Worm (Caenorhabditis elegans): Measurements from ENCODE around the gene pgp-6.

Gene pgp-6

DNA sequence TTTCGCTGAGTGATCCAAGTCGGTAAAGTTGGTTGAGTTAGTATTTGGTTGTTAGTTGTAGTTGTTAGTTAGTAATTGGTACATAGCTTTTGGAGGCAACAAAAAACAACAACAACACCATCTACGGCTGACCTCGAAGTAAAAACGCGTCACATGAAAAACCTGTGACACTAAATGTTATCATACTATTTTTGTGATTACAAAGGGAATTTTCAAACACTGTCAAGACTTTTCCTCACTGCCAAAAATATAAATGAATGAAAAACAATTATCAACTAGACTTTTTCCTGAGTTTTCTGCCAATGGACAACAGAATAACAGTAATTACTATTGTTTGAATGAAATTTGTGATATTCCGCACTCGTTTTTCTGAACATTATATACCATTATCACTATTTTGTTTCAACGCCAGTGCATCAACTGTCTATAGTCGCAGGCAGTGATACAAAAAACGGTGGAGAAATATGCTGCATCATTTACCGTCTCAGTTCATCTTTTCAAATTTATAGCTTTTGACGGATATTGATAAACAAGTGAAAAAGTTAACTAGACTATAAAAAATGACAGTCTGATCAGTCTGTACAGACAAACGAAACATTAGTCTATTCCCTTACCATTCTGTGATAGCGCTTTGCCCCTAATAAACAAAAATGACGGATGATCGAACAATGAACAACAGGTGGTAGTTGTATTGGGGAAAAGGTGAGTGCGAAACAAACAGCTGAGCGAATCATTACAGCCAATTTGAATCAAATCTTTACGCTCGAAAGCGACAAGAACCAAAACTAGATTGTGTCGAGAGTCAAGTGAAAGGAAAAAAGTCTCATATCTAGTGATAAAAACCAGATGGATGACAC, 37.4 kb upstream of the pgp-6 start:
- TF ChIP-seq hlh-30 (tag; optimal IDR thresholded peaks at IDR 0.05; ENCODE audit: insufficient read depth) (no peak), pha-4 (tag; optimal IDR thresholded peaks at IDR 0.05) (no peak), ttx-3 (tag; optimal IDR thresholded peaks at IDR 0.05) (no peak), ceh-2 (tag; optimal IDR thresholded peaks at IDR 0.05) (no peak), unc-42 (tag; optimal IDR thresholded peaks at IDR 0.05) (no peak), mec-3 (tag; optimal IDR thresholded peaks at IDR 0.05; ENCODE audit: borderline replicate concordance) (no peak), ceh-6 (GFP tag; optimal IDR thresholded peaks at IDR 0.05) (no peak), ceh-22 (tag; optimal IDR thresholded peaks at IDR 0.05) (no peak), F13H6.1 (tag; optimal IDR thresholded peaks at IDR 0.05) (no peak), ceh-48 (tag; optimal IDR thresholded peaks at IDR 0.05) (no peak), nfya-1 (tag; optimal IDR thresholded peaks at IDR 0.05) (no peak), ceh-34 (tag; optimal IDR thresholded peaks at IDR 0.05) (no peak), fkh-10 (GFP tag; optimal IDR thresholded peaks at IDR 0.05) (no peak), ztf-16 (tag; optimal IDR thresholded peaks at IDR 0.05) (no peak)

DNA sequence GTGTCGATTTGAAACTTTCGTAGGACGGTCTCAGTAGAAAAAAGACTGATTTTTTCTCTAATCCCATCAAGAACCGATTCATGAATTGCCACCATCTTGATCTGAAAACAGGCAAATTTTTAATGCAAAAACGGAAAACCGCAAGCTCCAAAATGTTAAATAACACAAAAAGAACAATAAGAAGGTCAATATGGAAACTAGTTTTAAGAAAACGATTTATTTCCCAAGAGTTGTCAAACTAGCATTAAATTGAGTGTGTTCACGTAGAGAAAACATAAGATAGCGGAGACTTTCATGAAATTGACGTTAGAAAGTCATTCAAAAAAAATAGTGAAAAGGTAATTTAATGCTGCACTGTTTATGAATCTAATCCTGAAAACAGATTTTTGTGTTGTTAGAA, 36.8 kb upstream of the pgp-6 start, which contains the start of gene F47B10.9:
TSS of gene F47B10.9 (minus strand) at position 101 of the 400 bp plus-strand sequence.
- TF ChIP-seq ceh-22 (tag; optimal IDR thresholded peaks at IDR 0.05), result no peak
- TF ChIP-seq ceh-30 (tag; optimal IDR thresholded peaks at IDR 0.05), result no peak
- TF ChIP-seq ceh-31 (tag; optimal IDR thresholded peaks at IDR 0.05), result no peak
- TF ChIP-seq Y22D7AL.16 (tag; optimal IDR thresholded peaks at IDR 0.05), result no peak
- TF ChIP-seq ttx-3 (tag; optimal IDR thresholded peaks at IDR 0.05), result no peak
- no peak for TF ChIP-seq unc-42 (tag; optimal IDR thresholded peaks at IDR 0.05)
- no peak for TF ChIP-seq ahr-1 (tag; optimal IDR thresholded peaks at IDR 0.05)
- no peak for TF ChIP-seq elt-4 (tag; optimal IDR thresholded peaks at IDR 0.05)
- TF ChIP-seq lim-6 (tag; optimal IDR thresholded peaks at IDR 0.05), result no peak
- no peak for TF ChIP-seq ceh-6 (GFP tag; optimal IDR thresholded peaks at IDR 0.05)
- TF ChIP-seq tbx-2 (tag; optimal IDR thresholded peaks at IDR 0.05), result no peak
- TF ChIP-seq odd-2 (tag; optimal IDR thresholded peaks at IDR 0.05), result no peak
- TF ChIP-seq ceh-2 (tag; optimal IDR thresholded peaks at IDR 0.05), result no peak
- no peak for TF ChIP-seq lin-11 (tag; optimal IDR thresholded peaks at IDR 0.05)
- no peak for TF ChIP-seq pag-3 (tag; optimal IDR thresholded peaks at IDR 0.05; ENCODE audit: borderline replicate concordance)
- TF ChIP-seq dmd-4 (tag; optimal IDR thresholded peaks at IDR 0.05; ENCODE audit: borderline replicate concordance), result no peak
- no peak for TF ChIP-seq F13H6.1 (tag; optimal IDR thresholded peaks at IDR 0.05)

DNA sequence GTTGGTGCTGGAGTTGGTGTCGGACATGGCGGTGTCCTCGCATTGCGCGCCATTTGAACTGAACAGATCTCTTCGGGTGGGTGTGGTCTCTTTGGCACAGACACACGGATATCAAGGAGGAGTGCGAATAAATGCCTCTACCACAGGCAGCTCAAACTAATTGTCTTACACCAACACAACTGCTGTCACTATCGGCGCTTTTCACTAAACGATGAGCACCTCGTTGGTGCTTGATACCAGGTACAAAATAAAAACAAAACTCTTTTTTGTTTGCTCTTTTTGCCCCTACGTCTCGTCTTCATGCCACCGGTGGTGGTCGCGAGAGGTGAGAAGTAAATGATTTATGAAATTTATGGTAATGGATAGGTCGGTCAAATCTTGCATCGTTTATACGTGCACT, 33.5 kb upstream of the pgp-6 start, which contains the start of gene F47B10.8:
TSS of gene F47B10.8 (minus strand) at position 101 of the 400 bp plus-strand sequence.
- no peak for TF ChIP-seq tbx-2 (tag; optimal IDR thresholded peaks at IDR 0.05)
- no peak for TF ChIP-seq ets-4 (tag; optimal IDR thresholded peaks at IDR 0.05)

DNA sequence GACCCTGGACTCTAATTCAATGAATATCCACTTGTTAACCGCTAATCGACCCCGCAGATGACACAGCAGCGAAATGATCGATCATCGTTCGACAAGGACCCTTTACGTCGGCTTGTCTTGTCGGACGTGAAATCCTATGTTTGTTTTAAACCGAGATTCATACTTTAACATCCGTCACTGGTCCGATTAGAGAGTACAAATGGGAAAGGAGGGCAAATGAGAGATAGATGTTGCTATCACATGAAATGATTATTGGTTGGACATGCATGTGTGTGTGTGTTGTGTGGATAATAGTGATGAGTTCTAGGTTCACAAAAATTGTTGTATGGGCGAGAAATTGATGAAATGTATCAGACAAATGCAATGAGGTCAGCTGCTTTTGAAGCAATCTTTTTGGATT, 32.4 kb upstream of the pgp-6 start:
- TF ChIP-seq unc-55 (GFP tag; optimal IDR thresholded peaks at IDR 0.05) (peak; percentile 55), ceh-9 (tag; optimal IDR thresholded peaks at IDR 0.05) (no peak), elt-2 (tag; optimal IDR thresholded peaks at IDR 0.05) (no peak)

DNA sequence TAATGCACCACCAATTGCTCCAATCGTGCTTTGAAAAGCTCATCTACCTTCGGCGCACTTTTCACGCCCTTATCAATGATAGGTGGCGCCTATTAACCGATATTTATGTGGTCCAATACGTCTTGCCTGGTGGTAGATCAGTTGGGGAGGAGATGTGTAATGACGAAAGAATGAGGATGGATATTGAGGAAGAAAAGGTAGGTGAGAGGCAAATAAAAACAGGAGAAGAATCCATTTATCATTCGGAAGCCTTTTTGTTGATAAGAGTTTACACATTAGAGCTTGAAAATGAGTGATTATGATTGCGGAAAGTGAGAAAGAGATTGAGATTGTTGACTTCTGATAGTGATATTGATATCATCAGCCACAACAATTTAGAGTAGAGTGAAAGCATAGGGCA, 30.2 kb upstream of the pgp-6 start:
- no peak for TF ChIP-seq K09A11.1 (tag; optimal IDR thresholded peaks at IDR 0.05; ENCODE audit: insufficient read depth)
- no peak for TF ChIP-seq ztf-16 (tag; optimal IDR thresholded peaks at IDR 0.05)
- no peak for TF ChIP-seq sdc-2 (tag; optimal IDR thresholded peaks at IDR 0.05)
- TF ChIP-seq ceh-48 (tag; optimal IDR thresholded peaks at IDR 0.05), result no peak
- no peak for TF ChIP-seq ceh-19 (GFP tag; optimal IDR thresholded peaks at IDR 0.05)
- TF ChIP-seq fkh-6 (tag; optimal IDR thresholded peaks at IDR 0.05), result no peak
- no peak for TF ChIP-seq ceh-2 (tag; optimal IDR thresholded peaks at IDR 0.05)
- TF ChIP-seq pros-1 (tag; optimal IDR thresholded peaks at IDR 0.05), result no peak
- no peak for TF ChIP-seq ets-4 (tag; optimal IDR thresholded peaks at IDR 0.05)
- TF ChIP-seq ceh-14 (tag; optimal IDR thresholded peaks at IDR 0.05), result no peak
- no peak for TF ChIP-seq fkh-10 (GFP tag; optimal IDR thresholded peaks at IDR 0.05)

All from whole organism, late embryonic.